Fruit fly (Drosophila melanogaster) whole organism, larva: ENCODE measurements around the gene CG32240.

Experiments
- noc ChIP-seq: fragments of 200-800 bp; sonication (Bioruptor generic); optimal IDR thresholded peaks from 3 replicates; lab custom pipeline; 2019; ENCODE audit warnings: missing biosample characterization, mild to moderate bottlenecking, missing genetic modification characterization, moderate library complexity

CG32240 gene

DNA sequence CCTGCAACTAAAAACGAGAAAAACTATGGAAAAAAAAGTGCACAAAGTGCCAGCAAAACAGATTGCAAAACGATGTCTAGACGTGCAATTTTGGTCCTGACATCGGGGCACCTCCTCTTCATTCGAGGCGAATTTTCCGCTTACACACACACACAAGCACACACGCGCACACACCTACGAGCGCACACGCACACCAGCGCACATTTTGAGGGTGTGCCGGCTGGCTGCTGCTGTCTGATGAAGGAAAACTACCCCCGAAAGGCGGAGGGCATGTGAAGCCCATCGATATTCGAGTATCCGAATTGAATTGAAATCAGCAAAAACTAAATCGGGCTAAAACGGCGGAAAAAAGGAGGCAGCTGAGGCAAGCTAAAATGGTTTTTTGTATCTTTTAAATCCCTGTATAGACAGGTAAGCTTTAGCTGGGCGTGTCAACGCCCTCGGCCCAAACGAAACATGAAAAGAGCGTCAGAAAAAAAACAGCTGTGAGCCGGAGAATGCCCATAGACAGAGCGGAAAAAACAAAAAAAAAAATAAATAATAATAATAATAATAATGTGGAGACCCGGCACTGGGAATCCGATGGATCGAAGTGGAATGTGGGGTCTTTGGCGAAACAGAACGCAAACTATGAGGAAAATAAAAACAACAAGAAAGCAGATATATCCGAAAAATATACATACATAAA is 21.6 kb downstream of the CG32240 start:
- TF ChIP-seq noc (tag; lab: Kevin White, UChicago), result no peak

dm6 chr3L:4357705-4358131 is 23.7 kb downstream of the CG32240 start:
- no peak for TF ChIP-seq noc (tag; lab: Kevin White, UChicago)

DNA sequence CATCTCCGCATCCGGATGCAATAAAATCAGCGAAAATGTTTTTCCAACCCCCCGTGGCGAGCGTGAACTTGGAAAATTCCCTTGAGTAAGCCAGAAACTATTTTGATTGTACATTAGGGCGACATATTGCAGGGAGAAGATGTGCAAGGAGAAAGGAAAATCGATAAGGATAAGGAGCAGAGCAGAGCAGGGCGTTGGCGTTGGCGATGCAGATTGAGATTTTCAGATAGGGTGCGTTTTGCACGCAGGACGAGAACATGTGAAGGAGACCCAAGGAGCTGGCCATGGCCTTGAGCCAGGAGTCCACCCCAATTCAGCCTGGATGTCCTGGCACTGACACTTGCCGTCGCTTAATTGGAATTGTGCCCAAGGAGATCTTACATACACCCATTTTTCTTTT is 24.4 kb downstream of the CG32240 start:
- TF ChIP-seq noc (tag; lab: Kevin White, UChicago), result no peak

dm6 chr3L:4354898-4355627 is 26.4 kb downstream of the CG32240 start:
- peak; percentile 64 for TF ChIP-seq noc (tag; lab: Kevin White, UChicago)

- no peak for TF ChIP-seq noc (tag; lab: Kevin White, UChicago)
Observed at dm6 chr3L:4353657-4354075, 27.8 kb downstream of the CG32240 start.

- no peak for TF ChIP-seq noc (tag; lab: Kevin White, UChicago)
Observed at dm6 chr3L:4352649-4353048, 28.8 kb downstream of the CG32240 start.

- no peak for TF ChIP-seq noc (tag; lab: Kevin White, UChicago)
Observed at dm6 chr3L:4352009-4352408, 29.4 kb downstream of the CG32240 start.

- TF ChIP-seq noc (tag; lab: Kevin White, UChicago), result no peak
Observed at dm6 chr3L:4349314-4349713, 32.1 kb downstream of the CG32240 start.

DNA sequence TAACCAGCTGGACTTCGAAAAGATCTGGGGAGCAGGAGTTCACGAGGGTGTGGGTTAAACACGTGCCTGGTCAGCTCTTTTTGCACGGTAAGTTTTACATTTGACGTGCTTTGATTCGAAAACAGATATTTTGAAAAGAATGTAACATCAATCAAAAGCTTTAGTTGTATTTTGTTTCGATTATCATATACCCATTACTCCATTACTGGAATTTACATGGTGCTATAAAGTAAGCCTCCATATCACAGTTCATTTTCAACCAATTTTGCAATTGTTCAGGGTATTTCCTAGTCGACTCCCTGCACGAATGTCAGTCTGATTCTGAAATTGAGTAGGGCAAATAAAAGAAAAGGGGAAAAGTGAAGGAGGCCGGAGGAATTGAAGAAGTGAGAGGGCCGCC is 32.6 kb downstream of the CG32240 start:
- no peak for TF ChIP-seq noc (tag; lab: Kevin White, UChicago)

DNA sequence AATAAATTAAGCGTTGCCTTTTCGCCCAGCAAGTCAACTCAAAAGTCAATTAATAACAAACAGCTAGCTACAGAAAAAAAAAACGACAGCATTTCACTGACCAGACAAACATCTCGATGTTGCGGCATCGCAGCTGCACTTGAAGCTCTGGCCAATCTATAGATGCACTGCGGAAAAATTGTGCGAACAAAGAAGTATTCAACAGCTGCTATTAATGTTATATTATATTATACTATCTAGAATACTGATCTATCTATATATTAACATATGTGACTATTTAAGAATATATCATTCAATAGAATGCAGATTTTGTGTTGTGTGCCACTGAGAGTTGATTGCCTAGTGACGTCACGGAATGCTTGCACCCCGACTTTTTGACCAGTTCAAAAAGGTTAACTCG is 33.4 kb downstream of the CG32240 start:
- TF ChIP-seq noc (tag; lab: Kevin White, UChicago), result no peak

- no peak for TF ChIP-seq noc (tag; lab: Kevin White, UChicago)
Observed at dm6 chr3L:4346379-4346778, 35.0 kb downstream of the CG32240 start.

dm6 chr3L:4341078-4341477 is 40.4 kb downstream of the CG32240 start:
- no peak for TF ChIP-seq noc (tag; lab: Kevin White, UChicago)

dm6 chr3L:4340227-4340626 is 41.2 kb downstream of the CG32240 start:
- TF ChIP-seq noc (tag; lab: Kevin White, UChicago), result no peak

DNA sequence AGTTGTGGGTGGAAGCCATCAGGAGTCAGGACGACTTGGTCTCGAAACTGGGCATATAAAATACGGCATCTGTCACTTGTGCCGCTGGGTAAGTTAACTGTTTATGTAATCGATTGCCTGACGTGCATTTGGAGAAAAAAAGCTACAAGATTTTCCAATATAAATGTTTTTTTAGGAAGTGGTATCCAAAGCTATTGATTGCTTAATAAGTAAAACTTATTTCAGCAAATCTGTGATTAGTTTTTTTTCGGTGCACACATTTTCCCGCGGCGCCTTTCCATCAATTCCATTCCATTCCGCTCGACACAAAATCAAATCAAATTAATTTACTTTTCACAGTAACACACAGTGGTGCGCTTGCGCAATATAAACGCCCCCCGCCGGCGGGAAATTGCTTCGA is 41.9 kb downstream of the CG32240 start:
- no peak for TF ChIP-seq noc (tag; lab: Kevin White, UChicago)

DNA sequence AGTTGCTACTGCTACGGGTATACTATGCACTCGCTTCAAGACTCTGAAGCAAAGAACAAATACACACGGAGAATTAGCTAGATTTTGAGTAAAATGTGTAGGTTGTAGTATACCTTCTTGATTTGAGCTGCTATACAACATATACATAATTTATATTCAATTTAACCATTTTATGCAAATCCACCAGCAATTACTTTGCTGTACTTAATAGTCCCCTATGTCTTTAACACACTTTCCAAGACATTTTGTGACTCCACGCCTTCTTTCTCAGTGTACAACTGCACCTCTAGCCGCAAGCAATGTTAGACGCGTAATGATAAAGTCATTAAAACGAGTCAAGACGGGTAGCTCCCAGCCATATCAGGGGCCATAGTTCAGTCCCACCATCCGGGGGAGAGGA is 44.8 kb downstream of the CG32240 start:
- TF ChIP-seq noc (tag; lab: Kevin White, UChicago), result no peak
